Fruit fly (Drosophila melanogaster) whole organism, embryonic: ENCODE results near the gene CG3740.

Experiments
- ATbp ChIP-seq: fragments of 200-800 bp; sonication (Bioruptor generic); optimal IDR thresholded peaks from 2 replicates; lab custom pipeline; 2017; ENCODE audit warnings: missing biosample characterization, mild to moderate bottlenecking, missing genetic modification characterization, missing genetic modification reagents
- Ada2b ChIP-seq: fragments of 200-800 bp; sonication (Bioruptor generic); IDR thresholded peaks from 2 replicates; pipeline ENCODE4 v1.3.6; 2022; ENCODE audit warnings: missing biosample characterization, missing genetic modification characterization
- CG10543 ChIP-seq: fragments of 200-800 bp; sonication (Bioruptor generic); optimal IDR thresholded peaks from 3 replicates; lab custom pipeline; 2017; ENCODE audit warnings: missing biosample characterization, mild to moderate bottlenecking, missing genetic modification characterization, moderate library complexity
- CG11085 ChIP-seq: fragments of 200-800 bp; sonication (Bioruptor generic); IDR thresholded peaks from 2 replicates; pipeline ENCODE4 v1.3.6; 2022; ENCODE audit warnings: missing biosample characterization, missing genetic modification characterization
- CG11247 ChIP-seq: fragments of 200-800 bp; sonication (Bioruptor generic); IDR thresholded peaks from 2 replicates; pipeline ENCODE4 v1.3.6; 2022; ENCODE audit warnings: missing biosample characterization, missing genetic modification characterization
- CG12744 ChIP-seq: fragments of 200-800 bp; sonication (Bioruptor generic); optimal IDR thresholded peaks from 2 replicates; lab custom pipeline; 2016; ENCODE audit warnings: missing biosample characterization, missing genetic modification characterization
- CG12942 ChIP-seq: fragments of 200-800 bp; sonication (Bioruptor generic); optimal IDR thresholded peaks from 3 replicates; lab custom pipeline; 2016; ENCODE audit warnings: missing biosample characterization, missing genetic modification characterization
- CG13296 ChIP-seq: fragments of 200-800 bp; sonication (Bioruptor generic); optimal IDR thresholded peaks from 3 replicates; lab custom pipeline; 2018; ENCODE audit warnings: missing biosample characterization, mild to moderate bottlenecking, missing genetic modification characterization
- CG14441 ChIP-seq: fragments of 200-800 bp; sonication (Bioruptor generic); IDR thresholded peaks from 2 replicates; pipeline ENCODE4 v1.3.6; 2022; ENCODE audit warnings: missing biosample characterization, missing genetic modification characterization
- CG14667 ChIP-seq: fragments of 200-800 bp; sonication (Bioruptor generic); IDR thresholded peaks from 2 replicates; pipeline ENCODE4 v1.3.6; 2022; ENCODE audit warnings: missing biosample characterization, missing genetic modification characterization
- CG15073 ChIP-seq: fragments of 200-800 bp; sonication (Bioruptor generic); optimal IDR thresholded peaks from 2 replicates; lab custom pipeline; 2016; ENCODE audit warnings: missing biosample characterization, missing genetic modification characterization
- CG1529 ChIP-seq: fragments of 200-800 bp; sonication (Bioruptor generic); optimal IDR thresholded peaks from 3 replicates; lab custom pipeline; 2018; ENCODE audit warnings: missing biosample characterization, missing genetic modification characterization
- CG1832 ChIP-seq: fragments of 200-800 bp; sonication (Bioruptor generic); optimal IDR thresholded peaks from 2 replicates; lab custom pipeline; 2017; ENCODE audit warnings: missing biosample characterization, mild to moderate bottlenecking, missing genetic modification characterization, inconsistent platforms
- CG31441 ChIP-seq: fragments of 200-800 bp; sonication (Bioruptor generic); IDR thresholded peaks from 2 replicates; pipeline ENCODE4 v1.3.6; 2022; ENCODE audit warnings: missing biosample characterization, missing genetic modification characterization
- CG32767 ChIP-seq: fragments of 200-800 bp; sonication (Bioruptor generic); IDR thresholded peaks from 2 replicates; pipeline ENCODE4 v1.3.6; 2022; ENCODE audit warnings: missing biosample characterization, missing genetic modification characterization
- CG3995 ChIP-seq: fragments of 200-800 bp; sonication (Bioruptor generic); optimal IDR thresholded peaks from 3 replicates; lab custom pipeline; 2016; ENCODE audit warnings: missing biosample characterization, missing genetic modification characterization
- CG4730 ChIP-seq: fragments of 200-800 bp; sonication (Bioruptor generic); IDR thresholded peaks from 2 replicates; pipeline ENCODE4 v1.3.6; 2022; ENCODE audit warnings: missing biosample characterization, missing genetic modification characterization
- CG5953 ChIP-seq: fragments of 200-800 bp; sonication (Bioruptor generic); IDR thresholded peaks from 2 replicates; pipeline ENCODE4 v1.3.6; 2022; ENCODE audit warnings: missing biosample characterization, missing genetic modification characterization
- CG7271 ChIP-seq: fragments of 200-800 bp; sonication (Bioruptor generic); optimal IDR thresholded peaks from 2 replicates; lab custom pipeline; 2018; ENCODE audit warnings: missing biosample characterization, mild to moderate bottlenecking, missing genetic modification characterization, moderate library complexity
- CG8281 ChIP-seq: fragments of 200-800 bp; sonication (Bioruptor generic); optimal IDR thresholded peaks from 2 replicates; lab custom pipeline; 2018; ENCODE audit warnings: missing biosample characterization, mild to moderate bottlenecking, missing genetic modification characterization, moderate library complexity
- Dip2 ChIP-seq: fragments of 200-800 bp; sonication (Bioruptor generic); IDR thresholded peaks from 2 replicates; pipeline ENCODE4 v1.3.6; 2022; ENCODE audit warnings: missing biosample characterization, missing genetic modification characterization
- Dp ChIP-seq: fragments of 200-800 bp; sonication (Bioruptor generic); optimal IDR thresholded peaks from 2 replicates; lab custom pipeline; 2018; ENCODE audit warnings: missing biosample characterization, mild to moderate bottlenecking, missing genetic modification characterization, moderate library complexity
- Ets65A ChIP-seq: fragments of 200-800 bp; sonication (Bioruptor generic); peaks from one replicate; lab custom pipeline; 2016; ENCODE audit warnings: missing biosample characterization, missing genetic modification characterization
- HLH4C ChIP-seq: fragments of 200-800 bp; sonication (Bioruptor generic); IDR thresholded peaks from 3 replicates; pipeline ENCODE4 v1.3.6; 2022; ENCODE audit warnings: missing biosample characterization, missing genetic modification characterization; ENCODE audit not compliant: partially characterized antibody
- Hey ChIP-seq: fragments of 200-800 bp; sonication (Bioruptor generic); optimal IDR thresholded peaks from 3 replicates; lab custom pipeline; 2018; ENCODE audit warnings: missing biosample characterization, mild to moderate bottlenecking, missing genetic modification characterization
- Jarid2 ChIP-seq: fragments of 200-800 bp; sonication (Bioruptor generic); optimal IDR thresholded peaks from 3 replicates; lab custom pipeline; 2017; ENCODE audit warnings: mild to moderate bottlenecking, missing biosample characterization, missing genetic modification reagents, missing genetic modification characterization
- MTF-1 ChIP-seq: fragments of 200-800 bp; sonication (Bioruptor generic); optimal IDR thresholded peaks from 2 replicates; lab custom pipeline; 2018; ENCODE audit warnings: missing biosample characterization, mild to moderate bottlenecking, missing genetic modification characterization, borderline replicate concordance
- Mad ChIP-seq: fragments of 200-800 bp; sonication (Bioruptor generic); optimal IDR thresholded peaks from 2 replicates; lab custom pipeline; 2016; ENCODE audit warnings: missing biosample characterization, missing genetic modification characterization
- Nf-YC ChIP-seq: fragments of 200-800 bp; optimal IDR thresholded peaks from 3 replicates; lab custom pipeline; 2019; ENCODE audit warnings: missing biosample characterization, mild to moderate bottlenecking, missing genetic modification characterization, moderate library complexity
- Ptx1 ChIP-seq: fragments of 200-800 bp; sonication (Bioruptor generic); IDR thresholded peaks from 2 replicates; pipeline ENCODE4 v1.3.6; 2022; ENCODE audit warnings: missing biosample characterization, missing genetic modification characterization
- YL-1 ChIP-seq: fragments of 200-800 bp; sonication (Bioruptor generic); optimal IDR thresholded peaks from 3 replicates; lab custom pipeline; 2017; ENCODE audit warnings: missing biosample characterization, mild to moderate bottlenecking, missing genetic modification characterization
- ab ChIP-seq: fragments of 200-800 bp; sonication (Bioruptor generic); optimal IDR thresholded peaks from 2 replicates; lab custom pipeline; 2016; ENCODE audit warnings: missing biosample characterization, missing genetic modification characterization
- ara ChIP-seq: fragments of 200-800 bp; sonication (Bioruptor generic); IDR thresholded peaks from 2 replicates; pipeline ENCODE4 v1.3.6; 2022; ENCODE audit warnings: missing biosample characterization, missing genetic modification characterization
- bsh ChIP-seq, 2 experiments: fragments of 200-800 bp; sonication (Bioruptor generic); optimal IDR thresholded peaks; 2 replicates each; lab custom pipeline; 2017 to 2018; ENCODE audit warnings: mild to moderate bottlenecking in 2 of 2, missing biosample characterization in 2 of 2, missing genetic modification characterization in 2 of 2, moderate library complexity in 1 of 2
- cwo ChIP-seq: fragments of 200-800 bp; sonication (Bioruptor generic); optimal IDR thresholded peaks from 3 replicates; lab custom pipeline; 2017; ENCODE audit warnings: missing biosample characterization, missing genetic modification characterization, mild to moderate bottlenecking, moderate library complexity, missing genetic modification reagents
- dan ChIP-seq: fragments of 200-800 bp; sonication (Bioruptor generic); IDR thresholded peaks from 2 replicates; pipeline ENCODE4 v1.3.6; 2022; ENCODE audit warnings: missing biosample characterization, missing genetic modification characterization
- dmrt99B ChIP-seq: fragments of 200-800 bp; sonication (Bioruptor generic); optimal IDR thresholded peaks from 2 replicates; lab custom pipeline; 2018; ENCODE audit warnings: missing biosample characterization, mild to moderate bottlenecking, missing genetic modification characterization, moderate library complexity
- grau ChIP-seq: fragments of 200-800 bp; optimal IDR thresholded peaks from 3 replicates; lab custom pipeline; 2019; ENCODE audit warnings: missing biosample characterization, mild to moderate bottlenecking, missing genetic modification characterization, moderate library complexity
- h ChIP-seq: fragments of >200 bp; optimal IDR thresholded peaks from 2 replicates; lab custom pipeline; 2017
- hth ChIP-seq: fragments of >200 bp; optimal IDR thresholded peaks from 2 replicates; lab custom pipeline; 2017; ENCODE audit warnings: inconsistent platforms
- klu ChIP-seq: fragments of 200-800 bp; sonication (Bioruptor generic); IDR thresholded peaks from 2 replicates; pipeline ENCODE4 v1.3.6; 2022; ENCODE audit warnings: missing biosample characterization, missing genetic modification characterization
- lmd ChIP-seq: fragments of 200-800 bp; sonication (Bioruptor generic); IDR thresholded peaks from 2 replicates; pipeline ENCODE4 v1.3.6; 2022; ENCODE audit warnings: missing biosample characterization, missing genetic modification characterization
- pros ChIP-seq: fragments of 200-800 bp; sonication (Bioruptor generic); optimal IDR thresholded peaks from 3 replicates; lab custom pipeline; 2019; ENCODE audit warnings: missing biosample characterization, mild to moderate bottlenecking, missing genetic modification characterization, moderate library complexity
- rib ChIP-seq: fragments of 200-800 bp; sonication (Bioruptor generic); IDR thresholded peaks from 2 replicates; pipeline ENCODE4 v1.3.6; 2022; ENCODE audit warnings: missing biosample characterization, missing genetic modification characterization
- sens ChIP-seq: fragments of 200-800 bp; sonication (Bioruptor generic); peaks from one replicate; lab custom pipeline; 2016; ENCODE audit warnings: missing biosample characterization, missing genetic modification characterization
- slp2 ChIP-seq: fragments of 200-800 bp; sonication (Bioruptor generic); optimal IDR thresholded peaks from 2 replicates; lab custom pipeline; 2016; ENCODE audit warnings: missing biosample characterization, missing genetic modification characterization
- sna ChIP-seq: fragments of 200-800 bp; sonication (Bioruptor generic); IDR thresholded peaks from 2 replicates; pipeline ENCODE4 v1.3.6; 2022; ENCODE audit warnings: missing biosample characterization, missing genetic modification characterization; ENCODE audit not compliant: partially characterized antibody
- tin ChIP-seq: fragments of 200-800 bp; sonication (Bioruptor generic); optimal IDR thresholded peaks from 3 replicates; lab custom pipeline; 2016; ENCODE audit warnings: missing biosample characterization, missing genetic modification characterization
- tio ChIP-seq: fragments of 200-800 bp; sonication (Bioruptor generic); optimal IDR thresholded peaks from 2 replicates; lab custom pipeline; 2017; ENCODE audit warnings: missing biosample characterization, missing genetic modification characterization, inconsistent platforms
- tna ChIP-seq: fragments of 200-800 bp; sonication (Bioruptor generic); IDR thresholded peaks from 2 replicates; pipeline ENCODE4 v1.3.6; 2022; ENCODE audit warnings: missing biosample characterization, missing genetic modification characterization; ENCODE audit not compliant: partially characterized antibody

Gene CG3740

DNA sequence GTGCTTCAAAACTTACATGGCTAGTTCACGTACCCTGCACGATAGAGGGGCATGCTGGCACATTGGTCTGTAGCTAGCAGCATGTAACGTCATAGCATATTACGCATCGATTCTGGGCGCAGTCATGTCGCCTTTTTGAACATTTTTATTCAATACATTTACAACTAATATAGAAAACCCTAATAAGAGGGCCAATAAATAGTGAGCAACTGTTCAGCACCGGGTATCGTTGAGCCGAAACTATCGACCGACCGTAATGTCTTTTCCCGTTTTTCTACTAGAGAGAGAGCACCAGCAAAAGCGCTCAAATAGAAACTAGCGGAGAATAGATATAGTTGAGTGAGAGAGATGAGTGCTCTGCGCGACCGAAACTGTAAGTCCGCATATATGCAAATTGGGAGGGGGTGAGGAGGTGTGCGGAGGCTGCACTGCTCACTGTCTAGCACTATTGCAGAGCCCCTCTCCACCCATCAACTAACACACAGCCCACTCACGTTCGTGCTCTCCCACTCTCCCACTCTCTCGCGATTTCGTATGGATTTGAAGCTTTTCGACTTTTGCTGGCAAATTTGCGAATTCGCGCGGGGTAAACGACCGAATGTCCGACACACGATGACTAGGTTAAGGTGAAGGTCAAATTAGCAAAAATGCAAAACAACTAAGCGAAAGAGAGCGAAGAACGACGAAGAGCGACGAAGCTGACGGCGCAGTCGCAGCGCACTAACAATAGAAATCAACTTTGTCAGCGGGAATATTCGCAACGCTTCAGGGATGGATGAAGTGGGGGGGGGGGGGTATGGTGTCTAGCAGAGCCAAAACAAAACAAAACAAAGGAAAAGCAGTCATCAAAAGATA lies 50.1 kb downstream of the CG3740 start (continued):
- no peak for TF ChIP-seq sna (GFP tag; lab: Robert Waterston, UW)
- TF ChIP-seq Ptx1 (GFP tag; lab: Robert Waterston, UW): peak; percentile 90
- peak; percentile 85 for TF ChIP-seq dmrt99B (tag; lab: Kevin White, UChicago)
- TF ChIP-seq CG13296 (GFP tag; lab: Kevin White, UChicago): peak; percentile 67
- peak; percentile 96 for TF ChIP-seq sens (GFP tag; lab: Kevin White, UChicago)
- TF ChIP-seq HLH4C (GFP tag; lab: Robert Waterston, UW): no peak
- TF ChIP-seq CG12744 (GFP tag; lab: Kevin White, UChicago): peak; percentile 42
- TF ChIP-seq tna (GFP tag; lab: Robert Waterston, UW): no peak
- TF ChIP-seq hth: no peak
- TF ChIP-seq grau: peak; percentile 81
- TF ChIP-seq ara: peak; percentile 72
- no peak for TF ChIP-seq h (lab: Kevin White, UChicago)
- no peak for TF ChIP-seq dan (GFP tag; lab: Robert Waterston, UW)
- TF ChIP-seq ab (GFP tag; lab: Kevin White, UChicago): peak; percentile 72
- peak; percentile 71 for TF ChIP-seq Mad (GFP tag; lab: Kevin White, UChicago)
- peak; percentile 70 for TF ChIP-seq CG31441 (GFP tag; lab: Robert Waterston, UW)
- peak; percentile 69 for TF ChIP-seq ATbp
- TF ChIP-seq CG3995 (GFP tag; lab: Kevin White, UChicago): peak; percentile 7
- no peak for TF ChIP-seq Hey (tag; lab: Kevin White, UChicago)
- TF ChIP-seq pros (GFP tag; lab: Kevin White, UChicago): no peak
- no peak for TF ChIP-seq MTF-1 (GFP tag; lab: Kevin White, UChicago)
- peak; percentile 39 for TF ChIP-seq Nf-YC (tag; lab: Kevin White, UChicago)
- TF ChIP-seq CG14667 (GFP tag; lab: Robert Waterston, UW): peak; percentile 66
- TF ChIP-seq CG15073: no peak
- TF ChIP-seq Ets65A (GFP tag; lab: Kevin White, UChicago): peak; percentile 97
- peak; percentile 81 for TF ChIP-seq CG4730 (GFP tag; lab: Robert Waterston, UW)
- TF ChIP-seq CG14441 (GFP tag; lab: Robert Waterston, UW): peak; percentile 89
- TF ChIP-seq CG1832 (GFP tag; lab: Kevin White, UChicago): no peak
- TF ChIP-seq Dip2 (GFP tag; lab: Robert Waterston, UW): no peak
- TF ChIP-seq CG7271 (tag; lab: Kevin White, UChicago): no peak
- peak; percentile 75 for TF ChIP-seq CG12942 (GFP tag; lab: Kevin White, UChicago)
- TF ChIP-seq tin: peak; percentile 71
- TF ChIP-seq YL-1 (GFP tag; lab: Kevin White, UChicago): no peak
- TF ChIP-seq bsh (GFP tag; optimal IDR thresholded peaks at IDR 0.05; lab: Kevin White, UChicago): peak; percentile 70 to 71
- TF ChIP-seq Jarid2 (GFP tag; lab: Kevin White, UChicago): peak; percentile 16
- TF ChIP-seq CG8281 (tag; lab: Kevin White, UChicago): peak; percentile 24
- TF ChIP-seq Ada2b (GFP tag; lab: Robert Waterston, UW): peak; percentile 86
- TF ChIP-seq CG11085 (GFP tag; lab: Robert Waterston, UW): peak; percentile 66
- TF ChIP-seq CG32767 (GFP tag; lab: Robert Waterston, UW): peak; percentile 66
- peak; percentile 42 for TF ChIP-seq CG1529 (GFP tag; lab: Kevin White, UChicago)
- TF ChIP-seq slp2 (GFP tag; lab: Kevin White, UChicago): peak; percentile 72
- peak; percentile 92 for TF ChIP-seq lmd (GFP tag; lab: Robert Waterston, UW)
- TF ChIP-seq CG10543 (GFP tag; lab: Kevin White, UChicago): peak; percentile 31
- TF ChIP-seq cwo (GFP tag; lab: Kevin White, UChicago): peak; percentile 72
- peak; percentile 68 for TF ChIP-seq klu (GFP tag; lab: Robert Waterston, UW)
- TF ChIP-seq tio (GFP tag; lab: Kevin White, UChicago): peak; percentile 71
- TF ChIP-seq CG5953: peak; percentile 72
- no peak for TF ChIP-seq rib (GFP tag; lab: Robert Waterston, UW)
- TF ChIP-seq Dp: no peak
- TF ChIP-seq CG11247 (GFP tag; lab: Robert Waterston, UW): peak; percentile 81
